Worm (Caenorhabditis elegans) whole organism, late embryonic: ENCODE results near the gene F49C12.4.
"Not testable (repeated sequence)": the region's sequence is repeated elsewhere in the genome, so short reads cannot be mapped to it uniquely, and the experiment has no call there.

Experiments used
- Y22D7AL.16 ChIP-seq: sonication (generic microtip); optimal IDR thresholded peaks from 2 replicates; lab custom pipeline; 2016; ENCODE audit warnings: missing genetic modification characterization, missing compliant biosample characterization
- odd-2 ChIP-seq: sonication (generic microtip); optimal IDR thresholded peaks from 2 replicates; lab custom pipeline; 2017; ENCODE audit warnings: antibody characterized with exemption, mild to moderate bottlenecking, missing genetic modification characterization, missing compliant biosample characterization
- pqm-1 ChIP-seq: sonication (generic microtip); optimal IDR thresholded peaks from 2 replicates; lab custom pipeline; 2016; ENCODE audit warnings: missing genetic modification characterization, missing compliant biosample characterization
- sox-2 ChIP-seq: fragments of 200-800 bp; sonication (Bioruptor generic); IDR thresholded peaks from 2 replicates; pipeline ENCODE4 v1.3.6; 2022; ENCODE audit warnings: missing genetic modification reagents, missing genetic modification characterization, missing compliant biosample characterization
- tbx-2 ChIP-seq: sonication (generic microtip); optimal IDR thresholded peaks from 2 replicates; lab custom pipeline; 2016; ENCODE audit warnings: missing genetic modification characterization, missing compliant biosample characterization

ce11 chrIV:9312827-9313226 lies 8.9 kb upstream of the F49C12.4 start, which contains the start of gene F49C12.7:
- not testable (repeated sequence) for TF ChIP-seq tbx-2 (tag; lab: Kevin White, UChicago); odd-2 (tag; lab: Kevin White, UChicago); Y22D7AL.16 (tag; lab: Kevin White, UChicago); sox-2 (GFP tag; lab: Robert Waterston, UW); pqm-1 (tag; lab: Kevin White, UChicago)
